Worm (Caenorhabditis elegans): ENCODE results near the gene F44E2.6.

Gene F44E2.6

DNA sequence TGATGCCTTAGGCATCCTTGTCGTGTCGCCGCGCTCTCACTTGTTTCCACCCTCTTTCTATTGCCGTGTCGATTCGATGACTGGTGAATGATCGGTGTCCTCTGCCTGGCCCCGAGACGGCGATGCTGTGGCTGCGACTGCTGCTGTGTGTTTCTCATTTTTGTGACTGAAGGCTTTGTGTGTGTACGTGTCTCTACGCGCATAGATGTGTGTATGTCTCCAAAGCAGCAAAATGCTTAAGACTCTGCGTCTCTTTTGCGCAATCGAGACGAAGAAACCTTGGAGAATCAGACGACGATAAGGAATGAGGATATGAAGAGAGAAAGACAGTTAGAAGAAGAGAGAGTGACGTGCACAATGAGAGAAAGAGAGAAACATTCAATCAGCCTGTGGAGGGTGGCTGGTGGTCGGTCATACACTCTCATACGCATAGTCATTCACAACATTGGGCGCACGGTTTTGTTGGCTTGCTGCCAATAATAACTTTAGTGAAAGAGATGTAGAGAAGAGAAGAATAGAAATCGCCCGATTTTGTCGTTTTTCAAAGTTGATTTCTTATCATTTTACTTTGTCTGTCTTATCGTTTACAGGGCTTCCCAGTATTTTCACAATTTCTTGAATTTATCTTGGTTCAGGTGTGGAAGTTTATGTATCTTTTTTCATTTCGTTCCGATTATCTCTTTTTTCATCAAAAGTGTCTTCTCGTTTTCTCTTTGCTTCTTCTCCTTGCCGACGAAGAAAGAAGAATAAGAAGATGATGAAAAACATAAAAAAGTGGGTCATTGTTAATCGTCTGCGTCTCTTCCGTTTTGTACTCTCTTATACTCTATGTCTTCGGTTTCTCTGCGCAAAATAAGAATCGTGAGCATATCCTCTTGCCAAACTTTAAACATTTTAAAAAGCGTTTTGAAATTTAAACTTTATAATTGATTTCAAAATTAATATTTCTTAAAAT is 42.9 kb downstream of the F44E2.6 start (continued):
- TF ChIP-seq Y48G9A.11 (GFP tag; IDR thresholded peaks at IDR 0.05) (no peak), ceh-28 (tag; optimal IDR thresholded peaks at IDR 0.05) (peak; percentile 68), mxl-2 (GFP tag; conservative IDR thresholded peaks at IDR 0.05) (peak; percentile 82), dmd-9 (GFP tag; IDR thresholded peaks at IDR 0.05) (no peak), mes-2 (tag; optimal IDR thresholded peaks at IDR 0.05; ENCODE audit: poor library complexity, severe bottlenecking) (peak; percentile 80), unc-130 (GFP tag; optimal IDR thresholded peaks at IDR 0.05) (peak; percentile 27), nhr-6 (tag; optimal IDR thresholded peaks at IDR 0.05) (peak; percentile 98), ceh-44 (GFP tag; IDR thresholded peaks at IDR 0.05) (peak; percentile 55; the same call in 1 of the 2 replicates), D1046.2 (GFP tag; IDR thresholded peaks at IDR 0.05) (no peak), ctbp-1 (GFP tag; IDR thresholded peaks at IDR 0.05) (peak; percentile 83), attf-4 (tag; optimal IDR thresholded peaks at IDR 0.05) (peak; percentile 81), zag-1 (tag; optimal IDR thresholded peaks at IDR 0.05) (peak; percentile 64), daf-19 (GFP tag; conservative IDR thresholded peaks at IDR 0.05) (0 out of 2 replicates have a peak, but pooled peaks have one; percentile 58), lir-3 (tag; optimal IDR thresholded peaks at IDR 0.05) (peak; percentile 8)

- TF ChIP-seq ZK546.5 (tag; optimal IDR thresholded peaks at IDR 0.05) (no peak), dmd-8 (GFP tag; IDR thresholded peaks at IDR 0.05) (no peak), F37D6.2 (tag; optimal IDR thresholded peaks at IDR 0.05) (no peak), unc-62 (GFP tag; optimal IDR thresholded peaks at IDR 0.05 in 1 of 2) (peak in 1 of 2 experiments; percentile 40), unc-62 (tag; optimal IDR thresholded peaks at IDR 0.05) (no peak), ceh-82 (tag; optimal IDR thresholded peaks at IDR 0.05) (no peak), nhr-11 (tag; optimal IDR thresholded peaks at IDR 0.05) (no peak), lin-39 (tag; optimal IDR thresholded peaks at IDR 0.05) (no peak), aha-1 (tag) (peak; percentile 94), snpc-4 (tag; optimal IDR thresholded peaks at IDR 0.05) (no peak), set-16 (GFP tag; IDR thresholded peaks at IDR 0.05) (peak; percentile 78; the same call in 1 of the 2 replicates), ces-1 (GFP tag; optimal IDR thresholded peaks at IDR 0.05) (no peak), nhr-42 (GFP tag; IDR thresholded peaks at IDR 0.05) (no peak), mxl-2 (GFP tag; conservative IDR thresholded peaks at IDR 0.05) (0 out of 2 replicates have a peak, but pooled peaks have one; percentile 39), attf-4 (tag; optimal IDR thresholded peaks at IDR 0.05) (no peak), ZK337.2 (GFP tag; IDR thresholded peaks at IDR 0.05) (no peak), unc-39 (tag; optimal IDR thresholded peaks at IDR 0.05) (no peak), lin-38 (GFP tag; IDR thresholded peaks at IDR 0.05) (no peak)
Observed at ce11 chrIII:8801352-8801863, 43.6 kb downstream of the F44E2.6 start.

DNA sequence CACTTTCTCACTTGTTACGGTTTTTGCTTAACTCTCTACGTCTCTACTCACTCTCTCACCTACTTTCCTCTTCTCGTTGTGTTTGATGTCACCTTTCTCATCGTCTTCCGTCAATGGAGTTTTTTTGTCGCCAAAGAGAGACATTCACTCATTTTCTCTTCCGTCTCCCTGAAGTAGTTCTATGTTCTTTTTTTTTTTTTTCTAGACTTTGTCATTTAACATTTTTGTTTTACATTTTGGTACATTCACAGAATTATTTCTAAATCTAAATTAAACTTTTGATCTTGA is 44.3 kb downstream of the F44E2.6 start:
- peak; percentile 56 for TF ChIP-seq nhr-28 (tag; optimal IDR thresholded peaks at IDR 0.05)
- TF ChIP-seq dmd-6 (GFP tag; IDR thresholded peaks at IDR 0.05) = 0 out of 2 replicates have a peak, but pooled peaks have one; percentile 7
- TF ChIP-seq nhr-25 (tag; optimal IDR thresholded peaks at IDR 0.05; ENCODE audit: borderline replicate concordance, insufficient read depth) = peak; percentile 17
- TF ChIP-seq zfp-3 (GFP tag; conservative IDR thresholded peaks at IDR 0.05) = no peak
- TF ChIP-seq mes-2 (tag; optimal IDR thresholded peaks at IDR 0.05; ENCODE audit: poor library complexity, severe bottlenecking) = peak; percentile 18
- TF ChIP-seq nhr-6 (tag; optimal IDR thresholded peaks at IDR 0.05) = peak; percentile 37

Data from whole organism, L4 larva.